Worm (Caenorhabditis elegans): ENCODE results near the gene pmp-3.

pmp-3 gene

DNA sequence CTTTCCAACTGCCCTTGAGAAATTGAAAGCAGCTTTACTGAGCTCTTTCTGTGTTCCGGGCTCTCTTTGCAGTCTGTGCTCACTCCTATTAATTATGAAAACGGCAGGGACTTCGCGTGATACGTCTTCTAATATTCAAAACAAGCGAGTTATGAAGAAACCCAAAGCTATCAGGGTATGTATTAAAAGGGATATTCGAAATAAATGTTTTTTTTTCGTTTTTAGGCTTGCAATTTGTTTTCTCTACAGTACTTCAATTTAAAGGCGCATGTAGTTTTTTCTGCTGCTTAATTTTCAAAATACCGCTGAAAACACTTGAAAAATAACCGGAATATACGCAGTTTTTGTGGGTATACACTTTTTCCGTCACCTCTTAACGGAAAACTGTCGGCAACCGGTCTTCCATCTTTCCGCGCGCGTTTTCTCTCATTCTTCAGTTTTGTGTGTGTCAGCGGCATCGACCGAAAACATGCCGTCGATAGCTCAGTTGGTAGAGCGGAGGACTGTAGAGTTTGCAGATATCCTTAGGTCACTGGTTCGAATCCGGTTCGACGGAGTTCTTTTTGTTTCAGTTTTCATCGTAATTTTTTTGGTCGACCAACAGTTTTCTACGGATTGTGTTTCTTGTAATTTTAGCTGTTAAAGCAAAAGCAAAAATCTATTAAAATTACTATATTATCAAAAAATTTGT, 42.7 kb downstream of the pmp-3 start, which contains the start of gene gasr-8 (continued):
- TF ChIP-seq lin-26 (GFP tag; IDR thresholded peaks at IDR 0.05) (peak; percentile 80), unc-130 (GFP tag; optimal IDR thresholded peaks at IDR 0.05) (peak; percentile 8), F55B11.4 (tag; optimal IDR thresholded peaks at IDR 0.05; ENCODE audit: borderline replicate concordance, insufficient read depth) (no peak), repo-1 (tag; optimal IDR thresholded peaks at IDR 0.05) (no peak)

DNA sequence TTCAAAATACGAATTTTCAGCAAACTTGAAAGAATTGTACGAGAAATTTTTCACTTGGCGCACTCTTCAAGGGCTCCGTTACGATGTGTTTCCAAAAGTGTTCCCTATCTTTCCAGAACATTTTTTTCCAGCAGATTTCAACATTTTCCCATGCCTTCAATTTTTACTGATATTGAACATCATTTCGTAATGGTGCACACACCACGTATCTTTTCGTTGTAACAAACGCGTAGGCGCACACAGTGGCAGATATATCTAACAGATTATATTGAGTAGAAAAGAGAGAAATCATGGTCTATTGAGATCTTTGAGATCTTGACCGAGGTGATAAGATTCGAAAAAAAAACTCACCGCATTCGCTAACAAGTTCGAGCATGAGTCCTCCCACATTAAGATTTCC, 49.2 kb downstream of the pmp-3 start:
- TF ChIP-seq Y53F4B.3 (GFP tag; IDR thresholded peaks at IDR 0.05) (no peak), cebp-1 (GFP tag; IDR thresholded peaks at IDR 0.05) (no peak), cebp-1 (tag; optimal IDR thresholded peaks at IDR 0.05) (peak; percentile 57)

DNA sequence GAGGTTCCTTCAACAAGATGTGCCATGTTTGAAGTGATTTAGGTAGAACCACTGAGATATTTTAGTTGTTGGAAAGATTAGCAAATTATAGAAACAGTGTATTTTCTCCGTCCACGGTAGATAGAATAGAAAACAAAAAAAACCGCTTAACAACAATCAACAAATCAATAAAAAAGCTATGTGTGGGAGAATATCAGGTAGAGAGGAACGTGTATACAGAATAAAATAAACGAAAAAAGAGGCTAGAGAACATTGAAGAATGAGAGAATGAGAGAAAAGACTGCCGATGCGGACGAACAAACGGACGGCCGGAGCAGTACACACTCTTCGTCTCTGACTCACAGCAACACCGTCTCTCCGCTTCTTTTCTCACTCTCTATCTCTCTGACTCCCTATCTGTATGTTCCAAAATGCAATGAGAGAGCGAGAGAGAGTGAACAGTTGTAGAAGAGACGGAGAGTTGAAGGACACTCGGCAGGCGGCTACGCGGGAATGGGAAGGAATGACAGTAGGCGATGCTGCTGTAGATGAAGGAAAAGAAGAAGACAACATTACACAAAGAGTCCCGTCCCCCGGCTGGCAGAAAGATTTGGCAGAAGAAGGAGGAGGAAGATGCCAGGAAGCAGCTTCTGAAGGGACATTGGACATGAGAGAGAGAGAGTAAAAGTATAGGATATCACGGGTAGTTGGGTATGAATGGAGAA, 50.2 kb downstream of the pmp-3 start, which contains the start of gene unc-112:
TSS of gene unc-112 (minus strand) at position 51 of the 704 bp plus-strand sequence.
- TF ChIP-seq lsl-1 (GFP tag; optimal IDR thresholded peaks at IDR 0.05) (no peak), C17E4.6 (GFP tag; IDR thresholded peaks at IDR 0.05) (0 out of 2 replicates have a peak, but pooled peaks have one; percentile 20), K12H6.12 (tag; optimal IDR thresholded peaks at IDR 0.05) (peak; percentile 84), zim-3 (tag; optimal IDR thresholded peaks at IDR 0.05) (no peak), mes-4 (tag; optimal IDR thresholded peaks at IDR 0.05) (no peak), ztf-22 (GFP tag; optimal IDR thresholded peaks at IDR 0.05) (no peak), ama-1 (optimal IDR thresholded peaks at IDR 0.05) (no peak), ama-1 (GFP tag; optimal IDR thresholded peaks at IDR 0.05) (no peak), let-526 (GFP tag; IDR thresholded peaks at IDR 0.05) (0 out of 2 replicates have a peak, but pooled peaks have one; percentile 39), zfh-2 (GFP tag; conservative IDR thresholded peaks at IDR 0.05) (peak; percentile 97), lin-35 (GFP tag; optimal IDR thresholded peaks at IDR 0.05) (peak in 1 of 3 experiments; percentile 33), snpc-4 (GFP tag; optimal IDR thresholded peaks at IDR 0.05) (peak; percentile 46), snpc-4 (tag; optimal IDR thresholded peaks at IDR 0.05) (peak; percentile 31 to 76 (median 56)), efl-1 (GFP tag; optimal IDR thresholded peaks at IDR 0.05) (peak; percentile 15), somi-1 (GFP tag; optimal IDR thresholded peaks at IDR 0.05) (peak; percentile 25), lin-54 (GFP tag; optimal IDR thresholded peaks at IDR 0.05) (peak; percentile 31), hsf-1 (GFP tag; IDR thresholded peaks at IDR 0.05) (0 out of 2 replicates have a peak, but pooled peaks have one; percentile 18), mel-28 (tag; optimal IDR thresholded peaks at IDR 0.05; ENCODE audit: borderline replicate concordance) (no peak), hlh-12 (tag; optimal IDR thresholded peaks at IDR 0.05) (no peak), madf-10 (tag; optimal IDR thresholded peaks at IDR 0.05) (no peak), let-607 (tag; optimal IDR thresholded peaks at IDR 0.05) (peak; percentile 25 to 29), mcd-1 (GFP tag; IDR thresholded peaks at IDR 0.05) (peak; percentile 76), F22D6.2 (tag; optimal IDR thresholded peaks at IDR 0.05) (no peak), tlf-1 (GFP tag; optimal IDR thresholded peaks at IDR 0.05) (no peak), nfyb-1 (GFP tag; IDR thresholded peaks at IDR 0.05) (0 out of 2 replicates have a peak, but pooled peaks have one; percentile 53), F23B12.7 (tag; optimal IDR thresholded peaks at IDR 0.05; ENCODE audit: insufficient read depth) (peak; percentile 81), ceh-27 (GFP tag; optimal IDR thresholded peaks at IDR 0.05) (peak; percentile 62), ztf-18 (tag; optimal IDR thresholded peaks at IDR 0.05) (peak; percentile 48), madf-3 (GFP tag; IDR thresholded peaks at IDR 0.05) (0 out of 2 replicates have a peak, but pooled peaks have one; percentile 12), ets-4 (GFP tag; optimal IDR thresholded peaks at IDR 0.05) (peak; percentile 50), ztf-28 (GFP tag; IDR thresholded peaks at IDR 0.05) (no peak), B0336.3 (GFP tag; IDR thresholded peaks at IDR 0.05) (peak; percentile 61; the same call in 1 of the 2 replicates), cebp-1 (GFP tag; IDR thresholded peaks at IDR 0.05) (no peak), cebp-1 (tag; optimal IDR thresholded peaks at IDR 0.05) (peak; percentile 73), egrh-3 (GFP tag; IDR thresholded peaks at IDR 0.05) (peak; percentile 51; the same call in 1 of the 2 replicates), nhr-80 (tag; optimal IDR thresholded peaks at IDR 0.05) (peak; percentile 96), tbp1 (GFP tag; optimal IDR thresholded peaks at IDR 0.05) (peak; percentile 32), egl-44 (GFP tag; IDR thresholded peaks at IDR 0.05) (0 out of 2 replicates have a peak, but pooled peaks have one; percentile 12)

All from whole organism, young adult.